Fruit fly (Drosophila melanogaster): ENCODE measurements around the gene CG5056.

- no peak for TF ChIP-seq Hr96 (GFP tag; optimal IDR thresholded peaks at IDR 0.05)
- TF ChIP-seq CG14711 (tag; optimal IDR thresholded peaks at IDR 0.05), result peak; percentile 90
- TF ChIP-seq pad (GFP tag; optimal IDR thresholded peaks at IDR 0.05), result peak; percentile 71
- peak; percentile 97 for TF ChIP-seq kay (GFP tag; ENCODE audit: borderline replicate concordance)
Observed at dm6 chr2L:10381890-10382450, 15.5 kb downstream of the CG5056 start, which contains the start of gene CG5096.

Data from whole organism, adult.